Worm (Caenorhabditis elegans) whole organism, young adult: Measurements from ENCODE around the gene srw-87.
A peak's percentile ranks its signal among the peaks of the same experiment; 100 is the strongest.

Experiments
- B0019.2 ChIP-seq: fragments of 200-800 bp; sonication (Bioruptor generic); conservative IDR thresholded peaks from 2 replicates; pipeline ENCODE4 v1.3.6; 2022; ENCODE audit warnings: missing genetic modification reagents, missing genetic modification characterization, missing compliant biosample characterization
- B0035.1 ChIP-seq: sonication (generic microtip); optimal IDR thresholded peaks from 2 replicates; lab custom pipeline; 2016; ENCODE audit warnings: missing genetic modification characterization, mild to moderate bottlenecking, missing compliant biosample characterization, missing genotype, missing genetic modification reagents
- C06A6.2 ChIP-seq: fragments of 200-800 bp; sonication (Bioruptor generic); conservative IDR thresholded peaks from 2 replicates; pipeline ENCODE4 v1.3.6; 2022; ENCODE audit warnings: missing genetic modification characterization, missing compliant biosample characterization
- F23B12.7 ChIP-seq: sonication (generic microtip); optimal IDR thresholded peaks from 2 replicates; lab custom pipeline; 2017; ENCODE audit warnings: missing genetic modification characterization, mild to moderate bottlenecking, missing compliant biosample characterization, antibody characterized with exemption, moderate library complexity; ENCODE audit not compliant: insufficient read depth
- F52B5.7 ChIP-seq: sonication (generic microtip); optimal IDR thresholded peaks from 2 replicates; lab custom pipeline; 2016; ENCODE audit warnings: mild to moderate bottlenecking, missing genetic modification characterization, missing compliant biosample characterization
- K11D2.4 ChIP-seq: fragments of 200-800 bp; sonication (Bioruptor generic); IDR thresholded peaks from 2 replicates; pipeline ENCODE4 v1.3.6; 2022; ENCODE audit warnings: missing genetic modification reagents, missing genetic modification characterization, missing compliant biosample characterization
- K12H6.12 ChIP-seq: fragments of 200-800 bp; sonication (Bioruptor generic); optimal IDR thresholded peaks from 2 replicates; lab custom pipeline; 2018; ENCODE audit warnings: mild to moderate bottlenecking, missing genetic modification characterization, missing compliant biosample characterization
- T07F8.4 ChIP-seq: sonication (generic microtip); optimal IDR thresholded peaks from 2 replicates; lab custom pipeline; 2016; ENCODE audit warnings: mild to moderate bottlenecking, missing genetic modification characterization, moderate library complexity, missing compliant biosample characterization
- Y53G8AR.9 ChIP-seq: fragments of 200-800 bp; sonication (Bioruptor generic); conservative IDR thresholded peaks from 2 replicates; pipeline ENCODE4 v1.3.6; 2022; ENCODE audit warnings: missing genetic modification reagents, missing genetic modification characterization, missing compliant biosample characterization
- Y56A3A.18 ChIP-seq: fragments of 200-800 bp; sonication (Bioruptor generic); IDR thresholded peaks from 2 replicates; pipeline ENCODE4 v1.3.6; 2022; ENCODE audit warnings: missing genetic modification reagents, missing genetic modification characterization, missing compliant biosample characterization
- ZK185.1 ChIP-seq: sonication (generic microtip); optimal IDR thresholded peaks from 2 replicates; lab custom pipeline; 2016; ENCODE audit warnings: mild to moderate bottlenecking, missing genetic modification characterization, missing compliant biosample characterization; ENCODE audit not compliant: poor library complexity, severe bottlenecking
- aptf-3 ChIP-seq: fragments of 200-800 bp; sonication (Bioruptor generic); IDR thresholded peaks from 2 replicates; pipeline ENCODE4 v1.3.6; 2022; ENCODE audit warnings: missing genetic modification characterization, missing compliant biosample characterization
- athp-1 ChIP-seq: sonication (generic microtip); optimal IDR thresholded peaks from 2 replicates; lab custom pipeline; 2017; ENCODE audit warnings: mild to moderate bottlenecking, missing genetic modification characterization, missing compliant biosample characterization
- attf-3 ChIP-seq: fragments of 200-800 bp; sonication (Bioruptor generic); conservative IDR thresholded peaks from 2 replicates; pipeline ENCODE4 v1.3.6; 2022; ENCODE audit warnings: missing genetic modification reagents, missing genetic modification characterization, missing compliant biosample characterization
- attf-5 ChIP-seq: fragments of 200-800 bp; sonication (Bioruptor generic); optimal IDR thresholded peaks from 2 replicates; lab custom pipeline; 2018; ENCODE audit warnings: mild to moderate bottlenecking, missing genetic modification characterization, missing compliant biosample characterization
- ccch-3 ChIP-seq: fragments of 200-800 bp; sonication (Bioruptor generic); optimal IDR thresholded peaks from 2 replicates; lab custom pipeline; 2018; ENCODE audit warnings: mild to moderate bottlenecking, missing genetic modification characterization, missing compliant biosample characterization
- cebp-2 ChIP-seq: fragments of 200-800 bp; sonication (Bioruptor generic); IDR thresholded peaks from 2 replicates; pipeline ENCODE4 v1.3.6; 2022; ENCODE audit warnings: missing genetic modification characterization, missing compliant biosample characterization
- ceh-40 ChIP-seq: fragments of 200-800 bp; sonication (Bioruptor generic); IDR thresholded peaks from 2 replicates; pipeline ENCODE4 v1.3.6; 2022; ENCODE audit warnings: missing genetic modification characterization, missing compliant biosample characterization
- ceh-58 ChIP-seq: fragments of 200-800 bp; sonication (Bioruptor generic); IDR thresholded peaks from 2 replicates; pipeline ENCODE4 v1.3.6; 2022; ENCODE audit warnings: missing genetic modification characterization, missing compliant biosample characterization
- ceh-79 ChIP-seq: sonication (generic microtip); optimal IDR thresholded peaks from 2 replicates; lab custom pipeline; 2017; ENCODE audit warnings: mild to moderate bottlenecking, missing genetic modification characterization, missing compliant biosample characterization
- dpff-1 ChIP-seq: sonication (generic microtip); optimal IDR thresholded peaks from 2 replicates; lab custom pipeline; 2017; ENCODE audit warnings: mild to moderate bottlenecking, missing genetic modification characterization, missing compliant biosample characterization
- ekl-4 ChIP-seq: fragments of 200-800 bp; sonication (Bioruptor generic); IDR thresholded peaks from 2 replicates; pipeline ENCODE4 v1.3.6; 2022; ENCODE audit warnings: missing genetic modification reagents, missing genetic modification characterization, missing compliant biosample characterization
- hmg-20 ChIP-seq: fragments of 200-800 bp; sonication (Bioruptor generic); IDR thresholded peaks from 2 replicates; pipeline ENCODE4 v1.3.6; 2022; ENCODE audit warnings: missing genetic modification reagents, missing genetic modification characterization, missing compliant biosample characterization
- lag-1 ChIP-seq: fragments of 200-800 bp; sonication (Bioruptor generic); IDR thresholded peaks from 2 replicates; pipeline ENCODE4 v1.3.6; 2022; ENCODE audit warnings: missing genetic modification reagents, missing genetic modification characterization, missing compliant biosample characterization
- lin-26 ChIP-seq: fragments of 200-800 bp; sonication (Bioruptor generic); IDR thresholded peaks from 2 replicates; pipeline ENCODE4 v1.3.6; 2022; ENCODE audit warnings: missing genetic modification reagents, missing genetic modification characterization, missing compliant biosample characterization
- lsl-1 ChIP-seq: fragments of 200-800 bp; sonication (Bioruptor generic); optimal IDR thresholded peaks from 2 replicates; lab custom pipeline; 2018; ENCODE audit warnings: mild to moderate bottlenecking, missing genetic modification characterization, moderate library complexity, missing compliant biosample characterization
- madf-3 ChIP-seq: fragments of 200-800 bp; sonication (Bioruptor generic); IDR thresholded peaks from 2 replicates; pipeline ENCODE4 v1.3.6; 2022; ENCODE audit warnings: missing genetic modification reagents, missing genetic modification characterization, missing compliant biosample characterization
- madf-6 ChIP-seq: fragments of 200-800 bp; sonication (Bioruptor generic); IDR thresholded peaks from 2 replicates; pipeline ENCODE4 v1.3.6; 2022; ENCODE audit warnings: missing genetic modification reagents, missing genetic modification characterization, missing compliant biosample characterization
- mes-4 ChIP-seq: sonication (generic microtip); optimal IDR thresholded peaks from 2 replicates; lab custom pipeline; 2016; ENCODE audit warnings: missing genotype, missing genetic modification characterization, missing compliant biosample characterization
- nfya-2 ChIP-seq: fragments of 200-800 bp; sonication (Bioruptor generic); IDR thresholded peaks from 2 replicates; pipeline ENCODE4 v1.3.6; 2022; ENCODE audit warnings: missing genetic modification reagents, missing genetic modification characterization, missing compliant biosample characterization
- nhr-120 ChIP-seq: fragments of 200-800 bp; sonication (Bioruptor generic); IDR thresholded peaks from 2 replicates; pipeline ENCODE4 v1.3.6; 2022; ENCODE audit warnings: missing genetic modification characterization, missing compliant biosample characterization
- nhr-179 ChIP-seq: sonication (generic microtip); optimal IDR thresholded peaks from 2 replicates; lab custom pipeline; 2016; ENCODE audit warnings: mild to moderate bottlenecking, missing genetic modification characterization, missing compliant biosample characterization
- nhr-27 ChIP-seq: fragments of 200-800 bp; sonication (Bioruptor generic); optimal IDR thresholded peaks from 2 replicates; lab custom pipeline; 2018; ENCODE audit warnings: mild to moderate bottlenecking, missing genetic modification characterization, moderate library complexity, missing compliant biosample characterization
- pha-4 ChIP-seq: fragments of 150-350 bp; sonication (generic microtip); optimal IDR thresholded peaks from 2 replicates; lab custom pipeline; 2014; ENCODE audit warnings: missing biosample characterization, missing genetic modification reagents, missing genetic modification characterization
- repo-1 ChIP-seq: sonication (generic microtip); optimal IDR thresholded peaks from 2 replicates; lab custom pipeline; 2017; ENCODE audit warnings: mild to moderate bottlenecking, missing genetic modification characterization, missing compliant biosample characterization
- sdz-38 ChIP-seq: sonication (generic microtip); optimal IDR thresholded peaks from 2 replicates; lab custom pipeline; 2016; ENCODE audit warnings: missing genotype, missing genetic modification characterization, missing compliant biosample characterization
- snpc-1.1 ChIP-seq: sonication (generic microtip); optimal IDR thresholded peaks from 2 replicates; lab custom pipeline; 2017; ENCODE audit warnings: missing genetic modification characterization, mild to moderate bottlenecking, missing compliant biosample characterization, antibody characterized with exemption, moderate library complexity, missing genotype, missing genetic modification reagents; ENCODE audit not compliant: insufficient read depth
- somi-1 ChIP-seq: fragments of 200-800 bp; sonication (Bioruptor generic); optimal IDR thresholded peaks from 2 replicates; lab custom pipeline; 2018; ENCODE audit warnings: mild to moderate bottlenecking, missing genetic modification characterization, missing compliant biosample characterization
- tbx-9 ChIP-seq: sonication (generic microtip); optimal IDR thresholded peaks from 2 replicates; lab custom pipeline; 2016; ENCODE audit warnings: borderline replicate concordance, missing genetic modification characterization, inconsistent platforms, missing compliant biosample characterization
- tlf-1 ChIP-seq: fragments of 200-800 bp; sonication (Bioruptor generic); optimal IDR thresholded peaks from 2 replicates; lab custom pipeline; 2018; ENCODE audit warnings: mild to moderate bottlenecking, missing genetic modification characterization, missing compliant biosample characterization
- zfh-2 ChIP-seq: fragments of 200-800 bp; sonication (Bioruptor generic); conservative IDR thresholded peaks from 2 replicates; pipeline ENCODE4 v1.3.6; 2022; ENCODE audit warnings: missing genetic modification reagents, missing genetic modification characterization, missing compliant biosample characterization
- zim-3 ChIP-seq: sonication (generic microtip); optimal IDR thresholded peaks from 2 replicates; lab custom pipeline; 2017; ENCODE audit warnings: mild to moderate bottlenecking, missing genetic modification characterization, moderate library complexity, missing compliant biosample characterization
- ztf-25 ChIP-seq: fragments of 200-800 bp; sonication (Bioruptor generic); IDR thresholded peaks from 2 replicates; pipeline ENCODE4 v1.3.6; 2022; ENCODE audit warnings: missing genetic modification reagents, missing genetic modification characterization, missing compliant biosample characterization
- ztf-28 ChIP-seq: fragments of 200-800 bp; sonication (Bioruptor generic); IDR thresholded peaks from 2 replicates; pipeline ENCODE4 v1.3.6; 2022; ENCODE audit warnings: missing genetic modification reagents, missing genetic modification characterization, missing compliant biosample characterization
- ztf-3 ChIP-seq: fragments of 200-800 bp; sonication (Bioruptor generic); optimal IDR thresholded peaks from 2 replicates; lab custom pipeline; 2018; ENCODE audit warnings: mild to moderate bottlenecking, missing genetic modification characterization, missing compliant biosample characterization
- ztf-6 ChIP-seq: fragments of 200-800 bp; sonication (Bioruptor generic); IDR thresholded peaks from 2 replicates; pipeline ENCODE4 v1.3.6; 2022; ENCODE audit warnings: missing genetic modification reagents, missing genetic modification characterization, missing compliant biosample characterization

The srw-87 gene

ce11 chrV:16367575-16367974 is 31.1 kb downstream of the srw-87 start, which contains the start of gene W08G11.3 (continued):
- TF ChIP-seq ceh-40 (GFP tag; lab: Robert Waterston, UW) (no peak), ekl-4 (GFP tag; lab: Robert Waterston, UW) (no peak), mes-4 (tag; lab: Kevin White, UChicago) (no peak), T07F8.4 (tag; lab: Kevin White, UChicago) (no peak), K11D2.4 (GFP tag; lab: Robert Waterston, UW) (no peak), B0035.1 (tag; lab: Kevin White, UChicago) (no peak), pha-4 (tag; lab: Kevin White, UChicago) (no peak), F23B12.7 (tag; lab: Kevin White, UChicago) (no peak), B0019.2 (0 out of 2 replicates have a peak, but pooled peaks have one; percentile 34), F52B5.7 (no peak), nhr-120 (GFP tag; lab: Robert Waterston, UW) (no peak)

DNA sequence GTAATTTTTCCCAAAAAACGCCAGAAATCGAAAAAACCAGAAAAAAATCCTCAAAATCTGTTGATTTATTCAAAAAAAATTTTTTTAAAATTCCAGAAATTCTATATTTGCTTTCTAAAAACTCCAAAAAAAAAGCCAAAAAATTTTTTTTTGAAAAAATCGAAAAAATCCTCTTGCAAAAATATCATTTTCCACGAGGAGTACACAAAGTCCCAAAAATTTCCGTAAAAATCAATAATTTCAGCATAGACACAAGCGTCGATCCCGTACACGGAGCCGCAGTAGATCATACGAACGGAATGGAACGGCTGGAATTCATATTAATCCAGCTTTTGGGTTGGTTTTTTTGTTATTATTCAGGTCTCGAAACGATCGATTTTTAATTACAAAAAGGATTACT is 31.7 kb downstream of the srw-87 start:
- no peak for TF ChIP-seq nfya-2
- no peak for TF ChIP-seq zfh-2
- TF ChIP-seq cebp-2 = no peak
- TF ChIP-seq attf-3 (GFP tag; lab: Robert Waterston, UW) = no peak
- TF ChIP-seq ztf-25 (GFP tag; lab: Robert Waterston, UW) = no peak
- TF ChIP-seq F52B5.7 = no peak
- TF ChIP-seq lin-26 (GFP tag; lab: Robert Waterston, UW) = no peak
- no peak for TF ChIP-seq zim-3 (tag; lab: Kevin White, UChicago)
- TF ChIP-seq Y53G8AR.9 (GFP tag; lab: Robert Waterston, UW) = no peak
- no peak for TF ChIP-seq tbx-9 (tag; lab: Kevin White, UChicago)

DNA sequence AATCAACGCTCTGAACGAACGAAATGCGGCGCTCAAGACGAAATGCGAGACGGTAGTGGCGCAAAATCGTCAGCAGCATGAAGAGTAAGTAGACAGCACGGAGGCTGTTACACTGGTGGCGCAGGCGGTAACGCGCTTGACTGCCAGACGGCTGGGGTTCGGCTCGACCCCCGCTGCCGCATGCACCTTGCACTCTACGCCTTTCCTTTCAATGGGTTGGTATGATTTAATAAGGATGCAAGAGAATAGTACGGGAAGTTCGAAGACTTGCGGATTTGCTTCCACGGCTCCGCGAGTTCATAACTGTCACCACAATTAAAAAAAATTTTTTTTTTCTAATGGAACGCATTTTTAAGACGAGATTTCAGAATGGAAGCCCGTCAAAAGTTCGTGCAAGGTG is 33.6 kb downstream of the srw-87 start:
- TF ChIP-seq tbx-9 (tag; lab: Kevin White, UChicago) = no peak
- TF ChIP-seq ccch-3 = peak; percentile 32
- peak; percentile 50 for TF ChIP-seq snpc-1.1 (tag; lab: Kevin White, UChicago)
- peak; percentile 49; the same call in 1 of the 2 replicates for TF ChIP-seq ztf-6 (GFP tag; lab: Robert Waterston, UW)
- no peak for TF ChIP-seq ceh-58 (GFP tag; lab: Robert Waterston, UW)
- TF ChIP-seq ztf-3 (GFP tag; lab: Kevin White, UChicago) = peak; percentile 23
- peak; percentile 90 for TF ChIP-seq ceh-79
- TF ChIP-seq cebp-2 = peak; percentile 87
- TF ChIP-seq athp-1 (tag; lab: Kevin White, UChicago) = peak; percentile 89
- peak; percentile 61 for TF ChIP-seq K12H6.12 (tag; lab: Kevin White, UChicago)
- TF ChIP-seq Y56A3A.18 (GFP tag; lab: Robert Waterston, UW) = peak; percentile 92
- TF ChIP-seq sdz-38 (tag; lab: Kevin White, UChicago) = no peak
- TF ChIP-seq madf-3 (GFP tag; lab: Robert Waterston, UW) = peak; percentile 69; the same call in 1 of the 2 replicates
- no peak for TF ChIP-seq ZK185.1 (tag; lab: Kevin White, UChicago)
- TF ChIP-seq repo-1 (tag; lab: Kevin White, UChicago) = peak; percentile 89
- peak; percentile 44 for TF ChIP-seq nhr-179 (tag; lab: Kevin White, UChicago)
- TF ChIP-seq nhr-120 (GFP tag; lab: Robert Waterston, UW) = no peak
- peak; percentile 84 for TF ChIP-seq hmg-20 (GFP tag; lab: Robert Waterston, UW)
- TF ChIP-seq madf-6 = peak; percentile 64; the same call in 1 of the 2 replicates
- TF ChIP-seq attf-5 = peak; percentile 83
- TF ChIP-seq ceh-40 (GFP tag; lab: Robert Waterston, UW) = no peak
- peak; percentile 45 for TF ChIP-seq somi-1 (GFP tag; lab: Kevin White, UChicago)
- peak; percentile 77 for TF ChIP-seq dpff-1 (tag; lab: Kevin White, UChicago)
- TF ChIP-seq aptf-3 = 0 out of 2 replicates have a peak, but pooled peaks have one; percentile 35
- TF ChIP-seq lsl-1 = peak; percentile 54
- TF ChIP-seq nhr-27 (tag; lab: Kevin White, UChicago) = peak; percentile 67
- peak; percentile 59; the same call in 1 of the 2 replicates for TF ChIP-seq C06A6.2
- TF ChIP-seq tlf-1 (GFP tag; lab: Kevin White, UChicago) = peak; percentile 40
- peak; percentile 73 for TF ChIP-seq K11D2.4 (GFP tag; lab: Robert Waterston, UW)
- no peak for TF ChIP-seq lag-1
- peak; percentile 88 for TF ChIP-seq ztf-28 (GFP tag; lab: Robert Waterston, UW)
